Fruit fly (Drosophila melanogaster) whole organism, embryonic: ENCODE results near the gene CG14642.

Source experiments
- ATbp ChIP-seq: fragments of 200-800 bp; sonication (Bioruptor generic); optimal IDR thresholded peaks from 2 replicates; lab custom pipeline; 2017; ENCODE audit warnings: missing biosample characterization, mild to moderate bottlenecking, missing genetic modification characterization, missing genetic modification reagents
- Ada2b ChIP-seq: fragments of 200-800 bp; sonication (Bioruptor generic); IDR thresholded peaks from 2 replicates; pipeline ENCODE4 v1.3.6; 2022; ENCODE audit warnings: missing biosample characterization, missing genetic modification characterization
- Antp ChIP-seq: fragments of 200-800 bp; sonication (Bioruptor generic); optimal IDR thresholded peaks from 3 replicates; lab custom pipeline; 2016; ENCODE audit warnings: missing biosample characterization, missing genetic modification characterization
- B-H1 ChIP-seq: fragments of 200-800 bp; sonication (Bioruptor generic); IDR thresholded peaks from 3 replicates; pipeline ENCODE4 v1.3.6; 2022; ENCODE audit warnings: missing biosample characterization, missing genetic modification characterization
- BtbVII ChIP-seq: fragments of 200-800 bp; sonication (Bioruptor generic); optimal IDR thresholded peaks from 3 replicates; lab custom pipeline; 2017; ENCODE audit warnings: missing biosample characterization, mild to moderate bottlenecking, missing genetic modification characterization
- CG12219 ChIP-seq: fragments of 200-800 bp; sonication (Bioruptor generic); optimal IDR thresholded peaks from 3 replicates; lab custom pipeline; 2018; ENCODE audit warnings: missing biosample characterization, mild to moderate bottlenecking, missing genetic modification characterization
- CG12391 ChIP-seq: fragments of 200-800 bp; sonication (Bioruptor generic); optimal IDR thresholded peaks from 3 replicates; lab custom pipeline; 2018; ENCODE audit warnings: missing biosample characterization, mild to moderate bottlenecking, missing genetic modification characterization, moderate library complexity
- CG13624 ChIP-seq: fragments of 200-800 bp; sonication (Bioruptor generic); optimal IDR thresholded peaks from 2 replicates; lab custom pipeline; 2016; ENCODE audit warnings: missing biosample characterization, missing genetic modification characterization
- CG14667 ChIP-seq: fragments of 200-800 bp; sonication (Bioruptor generic); IDR thresholded peaks from 2 replicates; pipeline ENCODE4 v1.3.6; 2022; ENCODE audit warnings: missing biosample characterization, missing genetic modification characterization
- CG14860 ChIP-seq: fragments of 200-800 bp; sonication (Bioruptor generic); IDR thresholded peaks from 3 replicates; pipeline ENCODE4 v1.3.6; 2022; ENCODE audit warnings: missing biosample characterization, missing genetic modification characterization; ENCODE audit not compliant: partially characterized antibody
- CG1603 ChIP-seq: fragments of 200-800 bp; sonication (Bioruptor generic); optimal IDR thresholded peaks from 2 replicates; lab custom pipeline; 2019; ENCODE audit warnings: missing biosample characterization, mild to moderate bottlenecking, missing genetic modification characterization, moderate library complexity
- CG17186 ChIP-seq: fragments of 200-800 bp; sonication (Bioruptor generic); optimal IDR thresholded peaks from 3 replicates; lab custom pipeline; 2017; ENCODE audit warnings: missing biosample characterization, missing genetic modification reagents, missing genetic modification characterization
- CG17385 ChIP-seq: fragments of 200-800 bp; sonication (Bioruptor generic); optimal IDR thresholded peaks from 3 replicates; lab custom pipeline; 2018; ENCODE audit warnings: missing biosample characterization, mild to moderate bottlenecking, missing genetic modification characterization
- CG17568 ChIP-seq: fragments of 200-800 bp; sonication (Bioruptor generic); optimal IDR thresholded peaks from 2 replicates; lab custom pipeline; 2018; ENCODE audit warnings: missing biosample characterization, mild to moderate bottlenecking, missing genetic modification characterization, moderate library complexity
- CG17612 ChIP-seq: fragments of 200-800 bp; sonication (Bioruptor generic); IDR thresholded peaks from 2 replicates; pipeline ENCODE4 v1.3.6; 2022; ENCODE audit warnings: missing biosample characterization, missing genetic modification characterization
- CG18476 ChIP-seq: fragments of 200-800 bp; sonication (Bioruptor generic); optimal IDR thresholded peaks from 2 replicates; lab custom pipeline; 2016; ENCODE audit warnings: missing biosample characterization, mild to moderate bottlenecking, missing genetic modification characterization
- CG2712 ChIP-seq: fragments of 200-800 bp; optimal IDR thresholded peaks from 3 replicates; lab custom pipeline; 2019; ENCODE audit warnings: missing biosample characterization, mild to moderate bottlenecking, missing genetic modification characterization, moderate library complexity
- CG30020 ChIP-seq: fragments of 200-800 bp; optimal IDR thresholded peaks from 2 replicates; lab custom pipeline; 2019; ENCODE audit warnings: missing biosample characterization, mild to moderate bottlenecking, missing genetic modification characterization, moderate library complexity
- CG30403 ChIP-seq: fragments of 200-800 bp; sonication (Bioruptor generic); optimal IDR thresholded peaks from 3 replicates; lab custom pipeline; 2016; ENCODE audit warnings: missing biosample characterization, missing genetic modification characterization
- CG43689 ChIP-seq: fragments of 200-800 bp; sonication (Bioruptor generic); IDR thresholded peaks from 2 replicates; pipeline ENCODE4 v1.3.6; 2022; ENCODE audit warnings: missing biosample characterization, missing genetic modification characterization
- CG5245 ChIP-seq: fragments of 200-800 bp; sonication (Bioruptor generic); optimal IDR thresholded peaks from 3 replicates; lab custom pipeline; 2016; ENCODE audit warnings: missing biosample characterization, missing genetic modification characterization
- CG7745 ChIP-seq: fragments of 200-800 bp; sonication (Bioruptor generic); optimal IDR thresholded peaks from 2 replicates; lab custom pipeline; 2018; ENCODE audit warnings: missing biosample characterization, mild to moderate bottlenecking, missing genetic modification characterization, moderate library complexity
- CG9797 ChIP-seq: fragments of 200-800 bp; sonication (Bioruptor generic); optimal IDR thresholded peaks from 3 replicates; lab custom pipeline; 2018; ENCODE audit warnings: missing biosample characterization, mild to moderate bottlenecking, missing genetic modification characterization
- Gsc ChIP-seq: fragments of 200-800 bp; sonication (Bioruptor generic); IDR thresholded peaks from 2 replicates; pipeline ENCODE4 v1.3.6; 2022; ENCODE audit warnings: missing biosample characterization, missing genetic modification characterization
- HLH4C ChIP-seq: fragments of 200-800 bp; sonication (Bioruptor generic); IDR thresholded peaks from 3 replicates; pipeline ENCODE4 v1.3.6; 2022; ENCODE audit warnings: missing biosample characterization, missing genetic modification characterization; ENCODE audit not compliant: partially characterized antibody
- HLHmδ ChIP-seq: fragments of 200-800 bp; sonication (Bioruptor generic); optimal IDR thresholded peaks from 2 replicates; lab custom pipeline; 2018; ENCODE audit warnings: missing biosample characterization, mild to moderate bottlenecking, missing genetic modification characterization, moderate library complexity
- Lim3 ChIP-seq: fragments of 200-800 bp; sonication (Bioruptor generic); IDR thresholded peaks from 2 replicates; pipeline ENCODE4 v1.3.6; 2022; ENCODE audit warnings: missing biosample characterization, missing genetic modification characterization
- Max ChIP-seq: fragments of 200-800 bp; sonication (Bioruptor generic); optimal IDR thresholded peaks from 2 replicates; lab custom pipeline; 2016; ENCODE audit warnings: missing biosample characterization, mild to moderate bottlenecking, missing genetic modification characterization
- Nf-YC ChIP-seq: fragments of 200-800 bp; optimal IDR thresholded peaks from 3 replicates; lab custom pipeline; 2019; ENCODE audit warnings: missing biosample characterization, mild to moderate bottlenecking, missing genetic modification characterization, moderate library complexity
- PHDP ChIP-seq: fragments of 200-800 bp; sonication (Bioruptor generic); optimal IDR thresholded peaks from 3 replicates; lab custom pipeline; 2018; ENCODE audit warnings: missing biosample characterization, mild to moderate bottlenecking, missing genetic modification characterization, moderate library complexity
- Poxn ChIP-seq: fragments of 200-800 bp; sonication (Bioruptor generic); IDR thresholded peaks from 2 replicates; pipeline ENCODE4 v1.3.6; 2022; ENCODE audit warnings: missing biosample characterization, missing genetic modification characterization
- Ptx1 ChIP-seq: fragments of 200-800 bp; sonication (Bioruptor generic); IDR thresholded peaks from 2 replicates; pipeline ENCODE4 v1.3.6; 2022; ENCODE audit warnings: missing biosample characterization, missing genetic modification characterization
- Six4 ChIP-seq: fragments of 200-800 bp; sonication (Bioruptor generic); optimal IDR thresholded peaks from 2 replicates; lab custom pipeline; 2016; ENCODE audit warnings: missing biosample characterization, missing genetic modification characterization
- Tbp ChIP-seq: fragments of >200 bp; optimal IDR thresholded peaks from 2 replicates; lab custom pipeline; 2018; ENCODE audit warnings: missing biosample characterization, missing genetic modification characterization
- Usf ChIP-seq: fragments of 200-800 bp; sonication (Bioruptor generic); optimal IDR thresholded peaks from 2 replicates; lab custom pipeline; 2017; ENCODE audit warnings: missing genotype, missing biosample characterization, missing genetic modification characterization
- YL-1 ChIP-seq: fragments of 200-800 bp; sonication (Bioruptor generic); optimal IDR thresholded peaks from 3 replicates; lab custom pipeline; 2017; ENCODE audit warnings: missing biosample characterization, mild to moderate bottlenecking, missing genetic modification characterization
- chif ChIP-seq, 2 experiments: fragments of 200-800 bp; sonication (Bioruptor generic); optimal IDR thresholded peaks; 3 replicates each; lab custom pipeline; 2016; ENCODE audit warnings: missing biosample characterization in 2 of 2, missing genetic modification characterization in 2 of 2
- corto ChIP-seq: fragments of 200-800 bp; sonication (Bioruptor generic); optimal IDR thresholded peaks from 2 replicates; lab custom pipeline; 2016; ENCODE audit warnings: missing biosample characterization, mild to moderate bottlenecking, missing genetic modification characterization, moderate library complexity
- en ChIP-seq: fragments of 200-800 bp; sonication (Bioruptor generic); optimal IDR thresholded peaks from 2 replicates; lab custom pipeline; 2016; ENCODE audit warnings: missing biosample characterization, missing genetic modification characterization
- grn ChIP-seq: fragments of 200-800 bp; sonication (Bioruptor generic); optimal IDR thresholded peaks from 3 replicates; lab custom pipeline; 2017; ENCODE audit warnings: missing biosample characterization, missing genetic modification characterization
- hbn ChIP-seq: fragments of 200-800 bp; sonication (Bioruptor generic); IDR thresholded peaks from 2 replicates; pipeline ENCODE4 v1.3.6; 2022; ENCODE audit warnings: missing biosample characterization, missing genetic modification characterization; ENCODE audit not compliant: partially characterized antibody
- jumu ChIP-seq: fragments of 200-800 bp; sonication (Bioruptor generic); optimal IDR thresholded peaks from 3 replicates; lab custom pipeline; 2016; ENCODE audit warnings: missing biosample characterization, missing genetic modification characterization
- lilli ChIP-seq: fragments of 200-800 bp; sonication (Bioruptor generic); optimal IDR thresholded peaks from 3 replicates; lab custom pipeline; 2016; ENCODE audit warnings: missing biosample characterization, missing genetic modification characterization
- lola ChIP-seq, 3 experiments: fragments of >200 bp in 2 of 3; fragments of 200-800 bp in 1 of 3; sonication (Bioruptor generic) in 1 of 3; optimal IDR thresholded peaks; 2 replicates each; lab custom pipeline; 2017 to 2019; ENCODE audit warnings: missing biosample characterization in 3 of 3, missing genetic modification characterization in 3 of 3, mild to moderate bottlenecking in 1 of 3, moderate library complexity in 1 of 3
- psq ChIP-seq: fragments of 200-800 bp; sonication (Bioruptor generic); optimal IDR thresholded peaks from 2 replicates; lab custom pipeline; 2017; ENCODE audit warnings: missing biosample characterization, missing genetic modification characterization
- pzg ChIP-seq: fragments of 200-800 bp; sonication (Bioruptor generic); optimal IDR thresholded peaks from 3 replicates; lab custom pipeline; 2018; ENCODE audit warnings: missing biosample characterization, mild to moderate bottlenecking, missing genetic modification characterization, moderate library complexity
- run ChIP-seq: fragments of 200-800 bp; sonication (Bioruptor generic); optimal IDR thresholded peaks from 3 replicates; lab custom pipeline; 2018; ENCODE audit warnings: missing biosample characterization, mild to moderate bottlenecking, missing genetic modification characterization
- schlank ChIP-seq: fragments of 200-800 bp; sonication (Bioruptor generic); optimal IDR thresholded peaks from 2 replicates; lab custom pipeline; 2018; ENCODE audit warnings: missing biosample characterization, mild to moderate bottlenecking, missing genetic modification characterization
- ttk ChIP-seq: fragments of 200-800 bp; sonication (Bioruptor generic); IDR thresholded peaks from 2 replicates; pipeline ENCODE4 v2.1.2; 2022; ENCODE audit warnings: missing biosample characterization, missing genetic modification characterization
- usp ChIP-seq: fragments of >200 bp; optimal IDR thresholded peaks from 2 replicates; lab custom pipeline; 2017; ENCODE audit warnings: missing biosample characterization, missing genetic modification characterization
- zen ChIP-seq: fragments of 200-800 bp; sonication (Bioruptor generic); optimal IDR thresholded peaks from 3 replicates; lab custom pipeline; 2018; ENCODE audit warnings: missing biosample characterization, mild to moderate bottlenecking, missing genetic modification characterization, moderate library complexity

Gene CG14642

dm6 chr3R:4220780-4221179 is 21.7 kb downstream of the CG14642 start (continued):
- TF ChIP-seq HLHmδ (GFP tag; lab: Kevin White, UChicago) (no peak), Gsc (no peak), CG5245 (GFP tag; lab: Kevin White, UChicago) (no peak), ttk (GFP tag; lab: Robert Waterston, UW) (no peak), CG18476 (no peak), CG14860 (GFP tag; lab: Robert Waterston, UW) (peak; percentile 96), YL-1 (GFP tag; lab: Kevin White, UChicago) (peak; percentile 87), Tbp (GFP tag; lab: Kevin White, UChicago) (no peak), lola (GFP tag; optimal IDR thresholded peaks at IDR 0.05; lab: Kevin White, UChicago) (no peak), Usf (no peak), lilli (GFP tag; lab: Kevin White, UChicago) (peak; percentile 56), usp (GFP tag; lab: Kevin White, UChicago) (no peak), CG9797 (GFP tag; lab: Kevin White, UChicago) (peak; percentile 31), Lim3 (no peak), PHDP (tag; lab: Kevin White, UChicago) (peak; percentile 19), Max (GFP tag; lab: Kevin White, UChicago) (no peak), BtbVII (GFP tag; lab: Kevin White, UChicago) (no peak), CG17612 (GFP tag; lab: Robert Waterston, UW) (no peak), run (no peak), jumu (GFP tag; lab: Kevin White, UChicago) (peak; percentile 40), grn (GFP tag; lab: Kevin White, UChicago) (no peak), Poxn (GFP tag; lab: Robert Waterston, UW) (no peak), CG30403 (GFP tag; lab: Kevin White, UChicago) (peak; percentile 25), hbn (GFP tag; lab: Robert Waterston, UW) (peak; percentile 95), Nf-YC (tag; lab: Kevin White, UChicago) (peak; percentile 46), CG14667 (GFP tag; lab: Robert Waterston, UW) (no peak), schlank (tag; lab: Kevin White, UChicago) (no peak), CG30020 (tag; lab: Kevin White, UChicago) (peak; percentile 76), CG1603 (tag; lab: Kevin White, UChicago) (peak; percentile 78), CG12219 (no peak), CG7745 (tag; lab: Kevin White, UChicago) (no peak), corto (GFP tag; lab: Kevin White, UChicago) (no peak), CG17568 (GFP tag; lab: Kevin White, UChicago) (no peak), CG17385 (GFP tag; lab: Kevin White, UChicago) (no peak), CG2712 (tag; lab: Kevin White, UChicago) (peak; percentile 60), CG17186 (GFP tag; lab: Kevin White, UChicago) (peak; percentile 94), en (GFP tag; lab: Kevin White, UChicago) (no peak), ATbp (GFP tag; lab: Kevin White, UChicago) (no peak), psq (GFP tag; lab: Kevin White, UChicago) (no peak), CG13624 (peak; percentile 70), HLH4C (peak; percentile 97), Ptx1 (peak; percentile 45), zen (tag; lab: Kevin White, UChicago) (peak; percentile 35), CG43689 (GFP tag; lab: Robert Waterston, UW) (no peak), Antp (GFP tag; lab: Kevin White, UChicago) (peak; percentile 36), CG12391 (tag; lab: Kevin White, UChicago) (no peak), Ada2b (no peak), Six4 (GFP tag; lab: Kevin White, UChicago) (no peak), B-H1 (GFP tag; lab: Robert Waterston, UW) (no peak), pzg (GFP tag; lab: Kevin White, UChicago) (peak; percentile 97), chif (GFP tag; optimal IDR thresholded peaks at IDR 0.05; lab: Kevin White, UChicago) (peak; percentile 7 to 17)
